Worm (Caenorhabditis elegans) whole organism, early embryonic: ENCODE measurements around the gene C26F1.3.

Source experiments
- B0310.2 ChIP-seq: sonication (generic microtip); optimal IDR thresholded peaks from 2 replicates; lab custom pipeline; 2016; ENCODE audit warnings: mild to moderate bottlenecking, missing genetic modification characterization, missing compliant biosample characterization
- F13C5.2 ChIP-seq: sonication (generic microtip); optimal IDR thresholded peaks from 2 replicates; lab custom pipeline; 2017; ENCODE audit warnings: mild to moderate bottlenecking, missing genetic modification characterization, inconsistent platforms, missing compliant biosample characterization
- aly-1 ChIP-seq: sonication (generic microtip); optimal IDR thresholded peaks from 2 replicates; lab custom pipeline; 2016; ENCODE audit warnings: missing genetic modification characterization, missing compliant biosample characterization
- ama-1 ChIP-seq: fragments of 150-350 bp; optimal IDR thresholded peaks from 2 replicates; lab custom pipeline; 2014
- ceh-13 ChIP-seq: fragments of 200-800 bp; sonication (Bioruptor generic); optimal IDR thresholded peaks from 2 replicates; lab custom pipeline; 2018; ENCODE audit warnings: mild to moderate bottlenecking, missing genetic modification characterization, missing compliant biosample characterization
- ceh-36 ChIP-seq: sonication (generic microtip); optimal IDR thresholded peaks from 2 replicates; lab custom pipeline; 2016; ENCODE audit warnings: missing genetic modification characterization, inconsistent platforms, missing compliant biosample characterization
- ets-7 ChIP-seq: sonication (generic microtip); optimal IDR thresholded peaks from 2 replicates; lab custom pipeline; 2016; ENCODE audit warnings: missing genotype, missing genetic modification characterization, missing compliant biosample characterization
- flt-1 ChIP-seq: fragments of 200-800 bp; sonication (Bioruptor generic); IDR thresholded peaks from 2 replicates; pipeline ENCODE4 v1.3.6; 2022; ENCODE audit warnings: missing genetic modification characterization, missing compliant biosample characterization
- hmbx-1 ChIP-seq: sonication (generic microtip); optimal IDR thresholded peaks from 2 replicates; lab custom pipeline; 2016; ENCODE audit warnings: mild to moderate bottlenecking, missing genetic modification characterization, missing compliant biosample characterization
- hmg-4 ChIP-seq: fragments of 200-800 bp; sonication (Bioruptor generic); optimal IDR thresholded peaks from 2 replicates; lab custom pipeline; 2018; ENCODE audit warnings: mild to moderate bottlenecking, missing genetic modification characterization, missing compliant biosample characterization
- hnd-1 ChIP-seq: sonication (generic microtip); optimal IDR thresholded peaks from 2 replicates; lab custom pipeline; 2016; ENCODE audit warnings: missing genetic modification characterization, missing compliant biosample characterization
- pes-1 ChIP-seq: fragments of 200-800 bp; sonication (Bioruptor generic); IDR thresholded peaks from 2 replicates; pipeline ENCODE4 v1.3.6; 2022; ENCODE audit warnings: missing genetic modification reagents, missing genetic modification characterization, missing compliant biosample characterization
- scrt-1 ChIP-seq: fragments of 200-800 bp; sonication (Bioruptor generic); IDR thresholded peaks from 2 replicates; pipeline ENCODE4 v1.3.6; 2022; ENCODE audit warnings: missing genetic modification characterization, missing compliant biosample characterization
- sea-1 ChIP-seq: fragments of 200-800 bp; sonication (Bioruptor generic); conservative IDR thresholded peaks from 2 replicates; pipeline ENCODE4 v1.3.6; 2022; ENCODE audit warnings: missing genetic modification characterization, missing compliant biosample characterization
- tbx-11 ChIP-seq: fragments of 200-800 bp; sonication (Bioruptor generic); IDR thresholded peaks from 2 replicates; pipeline ENCODE4 v1.3.6; 2022; ENCODE audit warnings: missing genetic modification characterization, missing compliant biosample characterization
- tbx-37 ChIP-seq: fragments of 200-800 bp; sonication (Bioruptor generic); conservative IDR thresholded peaks from 2 replicates; pipeline ENCODE4 v1.3.6; 2022; ENCODE audit warnings: missing genetic modification reagents, missing genetic modification characterization, missing compliant biosample characterization
- tra-4 ChIP-seq: sonication (generic microtip); optimal IDR thresholded peaks from 2 replicates; lab custom pipeline; 2017; ENCODE audit warnings: missing genetic modification characterization, missing compliant biosample characterization

The C26F1.3 gene

ce11 chrV:7806629-7807028 lies 29.5 kb downstream of the C26F1.3 start:
- TF ChIP-seq aly-1 (no peak), tbx-11 (GFP tag; lab: Robert Waterston, UW) (no peak)

- TF ChIP-seq ceh-13 (GFP tag; lab: Kevin White, UChicago): no peak
- TF ChIP-seq ceh-36: no peak
- TF ChIP-seq F13C5.2 (tag; lab: Kevin White, UChicago): no peak
- TF ChIP-seq sea-1: no peak
- no peak for TF ChIP-seq B0310.2
- no peak for TF ChIP-seq tra-4 (tag; lab: Kevin White, UChicago)
- no peak for TF ChIP-seq pes-1
Measured at ce11 chrV:7808444-7808843, 31.3 kb downstream of the C26F1.3 start.

ce11 chrV:7809320-7810256 lies 32.5 kb downstream of the C26F1.3 start, which contains the start of gene ZK742.3:
ZK742.3 (minus strand) TSS chrV:7809912.
- TF ChIP-seq F13C5.2 (tag; lab: Kevin White, UChicago): no peak
- no peak for TF ChIP-seq ama-1
- TF ChIP-seq hmg-4: no peak
- no peak for TF ChIP-seq sea-1
- no peak for TF ChIP-seq ceh-36
- no peak for TF ChIP-seq hnd-1
- TF ChIP-seq tra-4 (tag; lab: Kevin White, UChicago): no peak
- TF ChIP-seq ets-7: no peak
- TF ChIP-seq ceh-13 (GFP tag; lab: Kevin White, UChicago): no peak

ce11 chrV:7810591-7810990 lies 33.5 kb downstream of the C26F1.3 start:
- TF ChIP-seq hmbx-1 (tag; lab: Kevin White, UChicago) (no peak), hnd-1 (no peak)

ce11 chrV:7811758-7812157 lies 34.7 kb downstream of the C26F1.3 start, which contains the start of gene ZK742.4:
ZK742.4 (minus strand) TSS chrV:7811792.
- TF ChIP-seq ceh-36: no peak
- no peak for TF ChIP-seq F13C5.2 (tag; lab: Kevin White, UChicago)
- no peak for TF ChIP-seq scrt-1 (GFP tag; lab: Robert Waterston, UW)
- TF ChIP-seq aly-1: no peak
- TF ChIP-seq hnd-1: no peak
- TF ChIP-seq flt-1 (GFP tag; lab: Robert Waterston, UW): no peak
- TF ChIP-seq ceh-13 (GFP tag; lab: Kevin White, UChicago): no peak
- TF ChIP-seq tra-4 (tag; lab: Kevin White, UChicago): no peak
- TF ChIP-seq sea-1: no peak
- no peak for TF ChIP-seq ets-7
- TF ChIP-seq hmbx-1 (tag; lab: Kevin White, UChicago): no peak
- TF ChIP-seq pes-1: no peak
- TF ChIP-seq B0310.2: no peak
- TF ChIP-seq tbx-11 (GFP tag; lab: Robert Waterston, UW): no peak
- TF ChIP-seq tbx-37: no peak
- TF ChIP-seq ama-1: no peak
- TF ChIP-seq hmg-4: no peak

ce11 chrV:7814601-7815000 lies 37.5 kb downstream of the C26F1.3 start, which contains the start of gene ZK742.6:
ZK742.6 (minus strand) TSS chrV:7814942.
- TF ChIP-seq pes-1 (no peak), F13C5.2 (tag; lab: Kevin White, UChicago) (no peak), ceh-13 (GFP tag; lab: Kevin White, UChicago) (no peak), sea-1 (no peak), ceh-36 (no peak), scrt-1 (GFP tag; lab: Robert Waterston, UW) (no peak), tbx-11 (GFP tag; lab: Robert Waterston, UW) (no peak), hmbx-1 (tag; lab: Kevin White, UChicago) (no peak), B0310.2 (no peak), aly-1 (no peak), tbx-37 (no peak), flt-1 (GFP tag; lab: Robert Waterston, UW) (no peak), ama-1 (no peak)

ce11 chrV:7816486-7816885 lies 39.4 kb downstream of the C26F1.3 start:
- TF ChIP-seq ets-7 (no peak), hnd-1 (no peak), B0310.2 (no peak), flt-1 (GFP tag; lab: Robert Waterston, UW) (no peak), ama-1 (no peak), sea-1 (no peak), tra-4 (tag; lab: Kevin White, UChicago) (no peak), tbx-11 (GFP tag; lab: Robert Waterston, UW) (no peak), F13C5.2 (tag; lab: Kevin White, UChicago) (no peak), ceh-36 (no peak), tbx-37 (no peak), pes-1 (no peak), ceh-13 (GFP tag; lab: Kevin White, UChicago) (no peak), hmg-4 (no peak), hmbx-1 (tag; lab: Kevin White, UChicago) (no peak)

ce11 chrV:7819585-7819984 lies 42.5 kb downstream of the C26F1.3 start:
- no peak for TF ChIP-seq scrt-1 (GFP tag; lab: Robert Waterston, UW)
- TF ChIP-seq F13C5.2 (tag; lab: Kevin White, UChicago): no peak
- TF ChIP-seq tbx-37: no peak
- TF ChIP-seq ceh-13 (GFP tag; lab: Kevin White, UChicago): no peak
- no peak for TF ChIP-seq aly-1
- no peak for TF ChIP-seq pes-1
- no peak for TF ChIP-seq hmg-4
- no peak for TF ChIP-seq hmbx-1 (tag; lab: Kevin White, UChicago)
- no peak for TF ChIP-seq B0310.2
- no peak for TF ChIP-seq sea-1
- no peak for TF ChIP-seq tbx-11 (GFP tag; lab: Robert Waterston, UW)
- TF ChIP-seq ama-1: no peak
- no peak for TF ChIP-seq ets-7
- no peak for TF ChIP-seq tra-4 (tag; lab: Kevin White, UChicago)
- TF ChIP-seq flt-1 (GFP tag; lab: Robert Waterston, UW): no peak
- TF ChIP-seq hnd-1: no peak
- TF ChIP-seq ceh-36: no peak
